Fruit fly (Drosophila melanogaster) whole organism, embryonic: Measurements from ENCODE around the gene Dredd.

Source experiments
- Atf-2 ChIP-seq: fragments of 200-800 bp; sonication (Bioruptor generic); optimal IDR thresholded peaks from 2 replicates; lab custom pipeline; 2016; ENCODE audit warnings: missing biosample characterization, missing genetic modification characterization
- Blimp-1 ChIP-seq: fragments of 200-800 bp; sonication (Bioruptor generic); optimal IDR thresholded peaks from 3 replicates; lab custom pipeline; 2018; ENCODE audit warnings: missing biosample characterization, missing genetic modification characterization, mild to moderate bottlenecking, moderate library complexity, missing genetic modification reagents
- C15 ChIP-seq: fragments of 200-800 bp; sonication (Bioruptor generic); IDR thresholded peaks from 3 replicates; pipeline ENCODE4 v1.3.6; 2022; ENCODE audit warnings: missing biosample characterization, missing genetic modification characterization
- CG10147 ChIP-seq: fragments of 200-800 bp; sonication (Bioruptor generic); optimal IDR thresholded peaks from 2 replicates; lab custom pipeline; 2019; ENCODE audit warnings: missing biosample characterization, mild to moderate bottlenecking, missing genetic modification characterization, moderate library complexity
- CG1024 ChIP-seq: fragments of 200-800 bp; sonication (Bioruptor generic); IDR thresholded peaks from 2 replicates; pipeline ENCODE4 v1.3.6; 2022; ENCODE audit warnings: missing biosample characterization, missing genetic modification characterization
- CG10321 ChIP-seq: fragments of 200-800 bp; sonication (Bioruptor generic); IDR thresholded peaks from 2 replicates; pipeline ENCODE4 v1.3.6; 2022; ENCODE audit warnings: missing biosample characterization, missing genetic modification characterization
- CG11695 ChIP-seq: fragments of 200-800 bp; sonication (Bioruptor generic); IDR thresholded peaks from 3 replicates; pipeline ENCODE4 v1.3.6; 2022; ENCODE audit warnings: missing biosample characterization, missing genetic modification characterization
- CG13424 ChIP-seq: fragments of 200-800 bp; sonication (Bioruptor generic); optimal IDR thresholded peaks from 2 replicates; lab custom pipeline; 2019; ENCODE audit warnings: missing biosample characterization, mild to moderate bottlenecking, missing genetic modification characterization, moderate library complexity
- CG14441 ChIP-seq: fragments of 200-800 bp; sonication (Bioruptor generic); IDR thresholded peaks from 2 replicates; pipeline ENCODE4 v1.3.6; 2022; ENCODE audit warnings: missing biosample characterization, missing genetic modification characterization
- CG1602 ChIP-seq: fragments of 200-800 bp; sonication (Bioruptor generic); optimal IDR thresholded peaks from 3 replicates; lab custom pipeline; 2016; ENCODE audit warnings: missing biosample characterization, missing genetic modification characterization
- CG1647 ChIP-seq: fragments of 200-800 bp; sonication (Bioruptor generic); optimal IDR thresholded peaks from 3 replicates; lab custom pipeline; 2016; ENCODE audit warnings: missing biosample characterization, missing genetic modification characterization
- CG2712 ChIP-seq: fragments of 200-800 bp; optimal IDR thresholded peaks from 3 replicates; lab custom pipeline; 2019; ENCODE audit warnings: missing biosample characterization, mild to moderate bottlenecking, missing genetic modification characterization, moderate library complexity
- CG3163 ChIP-seq: fragments of 200-800 bp; sonication (Bioruptor generic); optimal IDR thresholded peaks from 3 replicates; lab custom pipeline; 2016; ENCODE audit warnings: missing biosample characterization, missing genetic modification characterization
- CG3407 ChIP-seq: fragments of 200-800 bp; sonication (Bioruptor generic); optimal IDR thresholded peaks from 2 replicates; lab custom pipeline; 2018; ENCODE audit warnings: missing biosample characterization, mild to moderate bottlenecking, missing genetic modification characterization
- CG3726 ChIP-seq: fragments of 200-800 bp; sonication (Bioruptor generic); IDR thresholded peaks from 3 replicates; pipeline ENCODE4, ENCODE4 v1.3.6; 2022; ENCODE audit warnings: missing biosample characterization, missing genetic modification characterization
- CG4854 ChIP-seq: fragments of 200-800 bp; sonication (Bioruptor generic); optimal IDR thresholded peaks from 2 replicates; lab custom pipeline; 2016; ENCODE audit warnings: missing biosample characterization, missing genetic modification characterization, inconsistent platforms
- CG6683 ChIP-seq: fragments of 200-800 bp; sonication (Bioruptor generic); optimal IDR thresholded peaks from 2 replicates; lab custom pipeline; 2017; ENCODE audit warnings: missing biosample characterization, mild to moderate bottlenecking, missing genetic modification characterization, missing genetic modification reagents
- CG6689 ChIP-seq: fragments of 200-800 bp; sonication (Bioruptor generic); IDR thresholded peaks from 2 replicates; pipeline ENCODE4 v1.3.6; 2022; ENCODE audit warnings: missing biosample characterization, missing genetic modification characterization
- CG7987 ChIP-seq: fragments of 200-800 bp; sonication (Bioruptor generic); optimal IDR thresholded peaks from 2 replicates; lab custom pipeline; 2018; ENCODE audit warnings: missing biosample characterization, mild to moderate bottlenecking, missing genetic modification characterization, moderate library complexity
- Camta ChIP-seq: fragments of 200-800 bp; sonication (Bioruptor generic); optimal IDR thresholded peaks from 2 replicates; lab custom pipeline; 2016; ENCODE audit warnings: missing biosample characterization, missing genetic modification characterization
- Chrac-16 ChIP-seq: fragments of 200-800 bp; sonication (Bioruptor generic); optimal IDR thresholded peaks from 3 replicates; lab custom pipeline; 2016; ENCODE audit warnings: missing biosample characterization, missing genetic modification characterization
- CrebB ChIP-seq: fragments of 200-800 bp; sonication (Bioruptor generic); optimal IDR thresholded peaks from 3 replicates; lab custom pipeline; 2018; ENCODE audit warnings: missing biosample characterization, mild to moderate bottlenecking, missing genetic modification characterization
- D19A ChIP-seq: fragments of 200-800 bp; optimal IDR thresholded peaks from 3 replicates; lab custom pipeline; 2019; ENCODE audit warnings: missing biosample characterization, mild to moderate bottlenecking, missing genetic modification characterization, moderate library complexity
- Dll ChIP-seq: fragments of 200-800 bp; sonication (Bioruptor generic); IDR thresholded peaks from 4 replicates; pipeline ENCODE4 v1.3.6; 2022; ENCODE audit warnings: missing biosample characterization, missing genetic modification characterization; ENCODE audit not compliant: partially characterized antibody
- Fer2 ChIP-seq: fragments of 200-800 bp; sonication (Bioruptor generic); optimal IDR thresholded peaks from 2 replicates; lab custom pipeline; 2018; ENCODE audit warnings: missing biosample characterization, mild to moderate bottlenecking, missing genetic modification characterization, moderate library complexity
- HmgZ ChIP-seq: fragments of 200-800 bp; sonication (Bioruptor generic); optimal IDR thresholded peaks from 2 replicates; lab custom pipeline; 2018; ENCODE audit warnings: missing biosample characterization, mild to moderate bottlenecking, missing genetic modification characterization
- Hr39 ChIP-seq: fragments of >200 bp; optimal IDR thresholded peaks from 2 replicates; lab custom pipeline; 2017
- Hr78 ChIP-seq, 2 experiments: fragments of 200-800 bp in 1 of 2; fragments of >200 bp in 1 of 2; sonication (Bioruptor generic) in 1 of 2; optimal IDR thresholded peaks; 2 replicates each; lab custom pipeline; 2017 to 2019; ENCODE audit warnings: missing biosample characterization in 2 of 2, missing genetic modification characterization in 2 of 2, mild to moderate bottlenecking in 1 of 2, moderate library complexity in 1 of 2
- Mrtf ChIP-seq: fragments of 200-800 bp; sonication (Bioruptor generic); IDR thresholded peaks from 3 replicates; pipeline ENCODE4 v1.3.6; 2022; ENCODE audit warnings: missing biosample characterization, missing genetic modification characterization
- Rfx ChIP-seq: fragments of 200-800 bp; sonication (Bioruptor generic); IDR thresholded peaks from 2 replicates; pipeline ENCODE4 v1.3.6; 2022; ENCODE audit warnings: missing biosample characterization, missing genetic modification characterization
- Rx ChIP-seq: fragments of 200-800 bp; sonication (Bioruptor generic); IDR thresholded peaks from 2 replicates; pipeline ENCODE4 v1.3.6; 2022; ENCODE audit warnings: missing biosample characterization, missing genetic modification characterization
- YL-1 ChIP-seq: fragments of 200-800 bp; sonication (Bioruptor generic); optimal IDR thresholded peaks from 3 replicates; lab custom pipeline; 2017; ENCODE audit warnings: missing biosample characterization, mild to moderate bottlenecking, missing genetic modification characterization
- ase ChIP-seq: fragments of 200-800 bp; sonication (Bioruptor generic); IDR thresholded peaks from 3 replicates; pipeline ENCODE4 v1.3.6; 2022; ENCODE audit warnings: missing biosample characterization, missing genetic modification characterization
- ash1 ChIP-seq: fragments of 200-800 bp; sonication (Bioruptor generic); optimal IDR thresholded peaks from 2 replicates; lab custom pipeline; 2018; ENCODE audit warnings: missing biosample characterization, mild to moderate bottlenecking, missing genetic modification characterization
- cwo ChIP-seq: fragments of 200-800 bp; sonication (Bioruptor generic); optimal IDR thresholded peaks from 3 replicates; lab custom pipeline; 2017; ENCODE audit warnings: missing biosample characterization, missing genetic modification characterization, mild to moderate bottlenecking, moderate library complexity, missing genetic modification reagents
- dpn ChIP-seq, 2 experiments: fragments of 200-800 bp; sonication (Bioruptor generic); optimal IDR thresholded peaks; 3 replicates each; lab custom pipeline; 2016; ENCODE audit warnings: missing biosample characterization in 2 of 2, missing genetic modification characterization in 2 of 2
- en ChIP-seq: fragments of 200-800 bp; sonication (Bioruptor generic); optimal IDR thresholded peaks from 2 replicates; lab custom pipeline; 2016; ENCODE audit warnings: missing biosample characterization, missing genetic modification characterization
- hbn ChIP-seq: fragments of 200-800 bp; sonication (Bioruptor generic); IDR thresholded peaks from 2 replicates; pipeline ENCODE4 v1.3.6; 2022; ENCODE audit warnings: missing biosample characterization, missing genetic modification characterization; ENCODE audit not compliant: partially characterized antibody
- mam ChIP-seq: fragments of 200-800 bp; sonication (Bioruptor generic); optimal IDR thresholded peaks from 3 replicates; lab custom pipeline; 2016; ENCODE audit warnings: missing biosample characterization, missing genetic modification characterization
- nau ChIP-seq: fragments of 200-800 bp; sonication (Bioruptor generic); optimal IDR thresholded peaks from 3 replicates; lab custom pipeline; 2017; ENCODE audit warnings: missing biosample characterization, mild to moderate bottlenecking, missing genetic modification characterization, missing genetic modification reagents
- nerfin-1 ChIP-seq: fragments of 200-800 bp; sonication (Bioruptor generic); optimal IDR thresholded peaks from 3 replicates; lab custom pipeline; 2019; ENCODE audit warnings: missing biosample characterization, mild to moderate bottlenecking, missing genetic modification characterization, moderate library complexity
- pfk ChIP-seq: fragments of 200-800 bp; sonication (Bioruptor generic); optimal IDR thresholded peaks from 2 replicates; lab custom pipeline; 2018; ENCODE audit warnings: missing biosample characterization, mild to moderate bottlenecking, missing genetic modification characterization, moderate library complexity
- row ChIP-seq: fragments of 200-800 bp; sonication (Bioruptor generic); IDR thresholded peaks from 3 replicates; pipeline ENCODE4 v1.3.6; 2022; ENCODE audit warnings: missing biosample characterization, missing genetic modification characterization
- usp ChIP-seq: fragments of >200 bp; optimal IDR thresholded peaks from 2 replicates; lab custom pipeline; 2017; ENCODE audit warnings: missing biosample characterization, missing genetic modification characterization
- zfh1 ChIP-seq: fragments of 200-800 bp; sonication (Bioruptor generic); IDR thresholded peaks from 3 replicates; pipeline ENCODE4 v1.3.6; 2022; ENCODE audit warnings: missing biosample characterization, missing genetic modification characterization

The Dredd gene

DNA sequence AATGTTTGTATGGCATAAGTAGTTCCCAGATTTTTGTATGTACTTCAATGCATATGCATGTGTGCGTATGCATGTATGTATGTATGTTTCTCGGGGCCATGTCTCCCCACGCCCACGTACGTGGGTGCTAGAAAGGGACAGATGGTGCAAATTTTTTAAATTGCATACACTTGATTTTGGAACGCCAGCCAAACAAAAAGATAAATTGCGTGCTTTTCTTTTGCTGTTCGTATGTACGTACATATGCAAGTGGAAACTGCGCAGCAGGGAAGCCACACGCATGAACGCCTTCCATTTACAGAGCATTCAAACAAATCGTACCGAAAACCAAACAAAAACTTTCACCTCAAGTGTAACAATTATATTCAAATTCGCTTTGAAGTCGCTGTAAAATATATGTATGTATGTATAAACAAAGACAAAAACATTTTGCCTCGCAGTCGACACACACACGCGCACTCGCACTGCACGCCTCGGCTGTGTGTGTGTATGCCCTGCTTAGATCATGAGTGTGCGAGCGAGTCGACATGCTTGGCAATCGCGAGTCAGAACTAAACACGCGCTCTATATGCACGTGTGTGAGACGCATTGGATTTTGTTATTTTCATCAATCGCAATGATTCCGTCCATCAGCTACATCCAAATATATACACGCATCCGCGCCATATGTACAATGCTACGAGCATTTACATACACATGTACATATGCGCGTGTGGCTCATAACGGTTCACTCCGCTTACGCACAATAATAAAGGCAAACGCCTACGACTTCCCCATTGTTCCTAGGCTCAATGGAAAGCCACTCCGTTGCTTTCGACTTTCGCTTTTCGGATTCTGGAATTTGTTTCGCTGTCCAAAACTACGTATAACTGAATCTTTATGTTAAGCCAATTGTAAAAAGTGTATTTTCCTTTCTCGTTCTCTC, 1.5 kb upstream of the Dredd start (continued):
- no peak for TF ChIP-seq CG3163 (GFP tag; lab: Kevin White, UChicago)
- TF ChIP-seq cwo (GFP tag; lab: Kevin White, UChicago), result peak; percentile 66
- peak; percentile 22 for TF ChIP-seq YL-1 (GFP tag; lab: Kevin White, UChicago)
- no peak for TF ChIP-seq CrebB (tag; lab: Kevin White, UChicago)
- TF ChIP-seq Dll (GFP tag; lab: Robert Waterston, UW), result 0 out of 4 replicates have a peak, but pooled peaks have one; percentile 22
- TF ChIP-seq C15 (GFP tag; lab: Robert Waterston, UW), result no peak
- TF ChIP-seq, all 482 proteins: peak for 42

DNA sequence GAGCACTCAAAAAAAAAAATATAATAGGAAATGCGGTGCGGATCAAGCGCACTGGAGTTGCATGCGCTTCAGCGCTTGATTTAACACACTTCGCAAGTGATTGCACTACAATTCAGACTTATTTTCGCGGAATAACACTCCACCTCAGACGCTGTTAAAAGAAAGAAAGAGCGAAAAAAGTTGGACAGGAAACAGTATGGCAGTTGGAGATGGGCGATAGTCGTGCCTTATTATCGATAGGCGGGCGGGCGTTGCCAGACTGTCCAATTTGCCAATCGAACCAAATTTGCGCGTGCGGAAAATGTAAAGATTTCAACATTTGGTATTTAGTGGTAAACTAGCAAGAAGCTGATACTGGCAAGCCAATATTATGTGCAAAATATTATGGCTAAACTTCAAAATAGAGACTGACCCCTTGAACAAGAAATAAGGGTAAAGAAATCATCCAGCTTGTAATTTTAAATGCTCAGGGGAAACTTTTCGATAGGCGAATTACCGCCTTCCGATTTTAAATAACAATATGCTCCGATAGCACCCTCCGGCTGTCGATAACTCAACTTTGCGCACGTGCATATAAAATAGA, 6.0 kb downstream of the Dredd start, which contains the start of the genes RpL36 and Mybbp1A:
Gene RpL36, minus strand, starts transcription at position 245 of the 583 bp plus-strand sequence.
Gene Mybbp1A, plus strand, starts transcription at position 535 of the 583 bp plus-strand sequence.
- TF ChIP-seq Blimp-1 (GFP tag; lab: Kevin White, UChicago) (no peak), zfh1 (peak; percentile 79), CG1024 (GFP tag; lab: Robert Waterston, UW) (peak; percentile 29; the same call in 1 of the 2 replicates), pfk (peak; percentile 55), HmgZ (tag; lab: Kevin White, UChicago) (peak; percentile 74), CG10321 (GFP tag; lab: Robert Waterston, UW) (no peak; the same call in 1 of the 2 replicates), Mrtf (GFP tag; lab: Robert Waterston, UW) (peak; percentile 54; the same call in 2 of the 3 replicates), CG1647 (GFP tag; lab: Kevin White, UChicago) (peak; percentile 16), Atf-2 (GFP tag; lab: Kevin White, UChicago) (peak; percentile 46), hbn (GFP tag; lab: Robert Waterston, UW) (peak; percentile 61), ase (peak; percentile 56; the same call in 2 of the 3 replicates), CG6689 (peak; percentile 48; the same call in 1 of the 2 replicates), nau (GFP tag; lab: Kevin White, UChicago) (no peak), dpn (GFP tag; optimal IDR thresholded peaks at IDR 0.05; lab: Kevin White, UChicago) (peak; percentile 54 to 82), CG10147 (GFP tag; lab: Kevin White, UChicago) (peak; percentile 42), Rfx (GFP tag; lab: Robert Waterston, UW) (peak; percentile 85), Fer2 (tag; lab: Kevin White, UChicago) (peak; percentile 45), CG4854 (GFP tag; lab: Kevin White, UChicago) (peak; percentile 27), D19A (tag; lab: Kevin White, UChicago) (no peak), en (GFP tag; lab: Kevin White, UChicago) (peak; percentile 56), CG2712 (tag; lab: Kevin White, UChicago) (peak; percentile 44), CG1602 (GFP tag; lab: Kevin White, UChicago) (peak; percentile 31), nerfin-1 (peak; percentile 49), CG14441 (GFP tag; lab: Robert Waterston, UW) (peak; percentile 58; the same call in 1 of the 2 replicates), CG13424 (tag; lab: Kevin White, UChicago) (peak; percentile 34), usp (GFP tag; lab: Kevin White, UChicago) (no peak), CG11695 (GFP tag; lab: Robert Waterston, UW) (0 out of 3 replicates have a peak, but pooled peaks have one; percentile 36), Camta (GFP tag; lab: Kevin White, UChicago) (peak; percentile 68), Hr39 (lab: Kevin White, UChicago) (no peak), Chrac-16 (GFP tag; lab: Kevin White, UChicago) (peak; percentile 51), Hr78 (GFP tag; optimal IDR thresholded peaks at IDR 0.05; lab: Kevin White, UChicago) (no peak), ash1 (GFP tag; lab: Kevin White, UChicago) (peak; percentile 50), CG6683 (GFP tag; lab: Kevin White, UChicago) (peak; percentile 56), CG3726 (GFP tag; lab: Robert Waterston, UW) (0 out of 3 replicates have a peak, but pooled peaks have one; percentile 37), CG3407 (peak; percentile 58), mam (GFP tag; lab: Kevin White, UChicago) (peak; percentile 75), CG7987 (GFP tag; lab: Kevin White, UChicago) (peak; percentile 87), row (GFP tag; lab: Robert Waterston, UW) (peak; percentile 53; the same call in 2 of the 3 replicates), Rx (GFP tag; lab: Robert Waterston, UW) (peak; percentile 64)
